Fruit fly (Drosophila melanogaster) whole organism, embryonic: Measurements from ENCODE around the gene CG46440.
A peak's percentile ranks its signal among the peaks of the same experiment; 100 is the strongest.

Source experiments
- Abd-B ChIP-seq: fragments of 200-800 bp; sonication (Bioruptor generic); optimal IDR thresholded peaks from 2 replicates; lab custom pipeline; 2018; ENCODE audit warnings: missing biosample characterization, mild to moderate bottlenecking, missing genetic modification characterization, moderate library complexity
- Adf1 ChIP-seq: fragments of 200-800 bp; sonication (Bioruptor generic); IDR thresholded peaks from 2 replicates; pipeline ENCODE4 v1.3.6; 2022; ENCODE audit warnings: missing biosample characterization, missing genetic modification characterization
- Antp ChIP-seq: fragments of 200-800 bp; sonication (Bioruptor generic); optimal IDR thresholded peaks from 3 replicates; lab custom pipeline; 2016; ENCODE audit warnings: missing biosample characterization, missing genetic modification characterization
- B-H2 ChIP-seq: fragments of 200-800 bp; sonication (Bioruptor generic); optimal IDR thresholded peaks from 2 replicates; lab custom pipeline; 2018; ENCODE audit warnings: missing biosample characterization, mild to moderate bottlenecking, missing genetic modification characterization
- CG12744 ChIP-seq: fragments of 200-800 bp; sonication (Bioruptor generic); optimal IDR thresholded peaks from 2 replicates; lab custom pipeline; 2016; ENCODE audit warnings: missing biosample characterization, missing genetic modification characterization
- CG14710 ChIP-seq: fragments of 200-800 bp; sonication (Bioruptor generic); optimal IDR thresholded peaks from 3 replicates; lab custom pipeline; 2019; ENCODE audit warnings: missing biosample characterization, mild to moderate bottlenecking, missing genetic modification characterization, moderate library complexity
- CG15479 ChIP-seq: fragments of 200-800 bp; sonication (Bioruptor generic); optimal IDR thresholded peaks from 3 replicates; lab custom pipeline; 2019; ENCODE audit warnings: missing biosample characterization, mild to moderate bottlenecking, missing genetic modification characterization, moderate library complexity
- CG15514 ChIP-seq: fragments of 200-800 bp; sonication (Bioruptor generic); optimal IDR thresholded peaks from 3 replicates; lab custom pipeline; 2017; ENCODE audit warnings: missing biosample characterization, missing genetic modification characterization, mild to moderate bottlenecking, moderate library complexity, missing genetic modification reagents
- CG1603 ChIP-seq: fragments of 200-800 bp; sonication (Bioruptor generic); optimal IDR thresholded peaks from 2 replicates; lab custom pipeline; 2019; ENCODE audit warnings: missing biosample characterization, mild to moderate bottlenecking, missing genetic modification characterization, moderate library complexity
- CG2116 ChIP-seq: fragments of 200-800 bp; sonication (Bioruptor generic); optimal IDR thresholded peaks from 3 replicates; lab custom pipeline; 2018; ENCODE audit warnings: missing biosample characterization, mild to moderate bottlenecking, missing genetic modification characterization
- CG2120 ChIP-seq: fragments of 200-800 bp; sonication (Bioruptor generic); optimal IDR thresholded peaks from 3 replicates; lab custom pipeline; 2016; ENCODE audit warnings: missing biosample characterization, missing genetic modification characterization
- CG2202 ChIP-seq: fragments of 200-800 bp; sonication (Bioruptor generic); optimal IDR thresholded peaks from 2 replicates; lab custom pipeline; 2018; ENCODE audit warnings: missing biosample characterization, mild to moderate bottlenecking, missing genetic modification characterization
- CG2712 ChIP-seq: fragments of 200-800 bp; optimal IDR thresholded peaks from 3 replicates; lab custom pipeline; 2019; ENCODE audit warnings: missing biosample characterization, mild to moderate bottlenecking, missing genetic modification characterization, moderate library complexity
- CG31365 ChIP-seq: fragments of 200-800 bp; sonication (Bioruptor generic); optimal IDR thresholded peaks from 2 replicates; lab custom pipeline; 2018; ENCODE audit warnings: missing biosample characterization, mild to moderate bottlenecking, missing genetic modification characterization
- CG3163 ChIP-seq: fragments of 200-800 bp; sonication (Bioruptor generic); optimal IDR thresholded peaks from 3 replicates; lab custom pipeline; 2016; ENCODE audit warnings: missing biosample characterization, missing genetic modification characterization
- CG34422 ChIP-seq: fragments of 200-800 bp; sonication (Bioruptor generic); IDR thresholded peaks from 3 replicates; pipeline ENCODE4 v1.3.6; 2022; ENCODE audit warnings: missing biosample characterization, missing genetic modification characterization
- CG3847 ChIP-seq: fragments of 200-800 bp; sonication (Bioruptor generic); IDR thresholded peaks from 2 replicates; pipeline ENCODE4 v1.3.6; 2022; ENCODE audit warnings: missing biosample characterization, missing genetic modification characterization
- CG3995 ChIP-seq: fragments of 200-800 bp; sonication (Bioruptor generic); optimal IDR thresholded peaks from 3 replicates; lab custom pipeline; 2016; ENCODE audit warnings: missing biosample characterization, missing genetic modification characterization
- CG4854 ChIP-seq: fragments of 200-800 bp; sonication (Bioruptor generic); optimal IDR thresholded peaks from 2 replicates; lab custom pipeline; 2016; ENCODE audit warnings: missing biosample characterization, missing genetic modification characterization, inconsistent platforms
- CG6254 ChIP-seq: fragments of 200-800 bp; sonication (Bioruptor generic); optimal IDR thresholded peaks from 3 replicates; lab custom pipeline; 2017; ENCODE audit warnings: mild to moderate bottlenecking, missing biosample characterization, missing genetic modification reagents, missing genetic modification characterization
- CG6854 ChIP-seq: fragments of 200-800 bp; sonication (Bioruptor generic); optimal IDR thresholded peaks from 3 replicates; lab custom pipeline; 2017; ENCODE audit warnings: missing biosample characterization, mild to moderate bottlenecking, missing genetic modification characterization
- CG7556 ChIP-seq: fragments of 200-800 bp; sonication (Bioruptor generic); optimal IDR thresholded peaks from 2 replicates; lab custom pipeline; 2017; ENCODE audit warnings: missing biosample characterization, mild to moderate bottlenecking, missing genetic modification characterization
- CG8924 ChIP-seq: fragments of 200-800 bp; optimal IDR thresholded peaks from 3 replicates; lab custom pipeline; 2019; ENCODE audit warnings: missing biosample characterization, mild to moderate bottlenecking, missing genetic modification characterization, moderate library complexity
- CG8944 ChIP-seq: fragments of 200-800 bp; sonication (Bioruptor generic); optimal IDR thresholded peaks from 3 replicates; lab custom pipeline; 2016; ENCODE audit warnings: missing biosample characterization, missing genetic modification characterization
- CoRest ChIP-seq: fragments of 200-800 bp; sonication (Bioruptor generic); optimal IDR thresholded peaks from 3 replicates; lab custom pipeline; 2018; ENCODE audit warnings: missing biosample characterization, mild to moderate bottlenecking, missing genetic modification characterization, moderate library complexity
- Drgx ChIP-seq: fragments of 200-800 bp; sonication (Bioruptor generic); IDR thresholded peaks from 2 replicates; pipeline ENCODE4 v1.3.6; 2022; ENCODE audit warnings: missing biosample characterization, missing genetic modification characterization
- E2f2 ChIP-seq: fragments of 200-800 bp; sonication (Bioruptor generic); IDR thresholded peaks from 2 replicates; pipeline ENCODE4 v1.3.6; 2022; ENCODE audit warnings: missing biosample characterization, missing genetic modification characterization
- ERR ChIP-seq: fragments of 200-800 bp; sonication (Bioruptor generic); optimal IDR thresholded peaks from 2 replicates; lab custom pipeline; 2016; ENCODE audit warnings: missing biosample characterization, missing genetic modification characterization
- H2.0 ChIP-seq: fragments of 200-800 bp; sonication (Bioruptor generic); IDR thresholded peaks from 2 replicates; pipeline ENCODE4 v1.3.6; 2022; ENCODE audit warnings: missing biosample characterization, missing genetic modification characterization
- HLH3B ChIP-seq: fragments of 200-800 bp; sonication (Bioruptor generic); IDR thresholded peaks from 2 replicates; pipeline ENCODE4 v1.3.6; 2022; ENCODE audit warnings: missing biosample characterization, missing genetic modification characterization
- Hr51 ChIP-seq, 2 experiments: fragments of 200-800 bp; sonication (Bioruptor generic); optimal IDR thresholded peaks; 2 replicates in 1 of 2; 3 replicates in 1 of 2; lab custom pipeline; 2016 to 2018; ENCODE audit warnings: missing biosample characterization in 2 of 2, missing genetic modification characterization in 2 of 2, mild to moderate bottlenecking in 1 of 2, moderate library complexity in 1 of 2
- Mes4 ChIP-seq: fragments of 200-800 bp; sonication (Bioruptor generic); optimal IDR thresholded peaks from 2 replicates; lab custom pipeline; 2016; ENCODE audit warnings: missing biosample characterization, missing genetic modification characterization
- TFAM ChIP-seq: fragments of 200-800 bp; sonication (Bioruptor generic); optimal IDR thresholded peaks from 2 replicates; lab custom pipeline; 2017; ENCODE audit warnings: missing biosample characterization, missing genetic modification characterization, inconsistent platforms
- YL-1 ChIP-seq: fragments of 200-800 bp; sonication (Bioruptor generic); optimal IDR thresholded peaks from 3 replicates; lab custom pipeline; 2017; ENCODE audit warnings: missing biosample characterization, mild to moderate bottlenecking, missing genetic modification characterization
- btn ChIP-seq: fragments of 200-800 bp; sonication (Bioruptor generic); optimal IDR thresholded peaks from 2 replicates; lab custom pipeline; 2016; ENCODE audit warnings: missing biosample characterization, missing genetic modification characterization
- cato ChIP-seq: fragments of 200-800 bp; sonication (Bioruptor generic); optimal IDR thresholded peaks from 2 replicates; lab custom pipeline; 2016; ENCODE audit warnings: missing biosample characterization, missing genetic modification characterization, borderline replicate concordance
- chif ChIP-seq, 2 experiments: fragments of 200-800 bp; sonication (Bioruptor generic); optimal IDR thresholded peaks; 3 replicates each; lab custom pipeline; 2016; ENCODE audit warnings: missing biosample characterization in 2 of 2, missing genetic modification characterization in 2 of 2
- ci ChIP-seq: fragments of 200-800 bp; sonication (Bioruptor generic); IDR thresholded peaks from 3 replicates; pipeline ENCODE4 v1.3.6; 2022; ENCODE audit warnings: missing biosample characterization, missing genetic modification characterization
- corto ChIP-seq: fragments of 200-800 bp; sonication (Bioruptor generic); optimal IDR thresholded peaks from 2 replicates; lab custom pipeline; 2016; ENCODE audit warnings: missing biosample characterization, mild to moderate bottlenecking, missing genetic modification characterization, moderate library complexity
- da ChIP-seq: fragments of 200-800 bp; sonication (Bioruptor generic); optimal IDR thresholded peaks from 2 replicates; lab custom pipeline; 2016; ENCODE audit warnings: missing biosample characterization, missing genetic modification characterization
- fd96Cb ChIP-seq: fragments of 200-800 bp; sonication (Bioruptor generic); optimal IDR thresholded peaks from 2 replicates; lab custom pipeline; 2018; ENCODE audit warnings: missing biosample characterization, mild to moderate bottlenecking, missing genetic modification characterization, moderate library complexity
- gce ChIP-seq: fragments of 200-800 bp; sonication (Bioruptor generic); IDR thresholded peaks from 3 replicates; pipeline ENCODE4 v1.3.6; 2022; ENCODE audit warnings: missing biosample characterization, missing genetic modification characterization
- lov ChIP-seq, 2 experiments: fragments of 200-800 bp in 1 of 2; fragments of >200 bp in 1 of 2; sonication (Bioruptor generic) in 1 of 2; IDR thresholded peaks in 1 of 2; optimal IDR thresholded peaks in 1 of 2; 2 replicates in 1 of 2; 3 replicates in 1 of 2; pipeline versions ENCODE4 v1.3.6 to Lab custom; 2017 to 2022; ENCODE audit warnings: missing biosample characterization in 1 of 2, missing genetic modification characterization in 1 of 2
- pros ChIP-seq: fragments of 200-800 bp; sonication (Bioruptor generic); optimal IDR thresholded peaks from 3 replicates; lab custom pipeline; 2019; ENCODE audit warnings: missing biosample characterization, mild to moderate bottlenecking, missing genetic modification characterization, moderate library complexity
- rib ChIP-seq: fragments of 200-800 bp; sonication (Bioruptor generic); IDR thresholded peaks from 2 replicates; pipeline ENCODE4 v1.3.6; 2022; ENCODE audit warnings: missing biosample characterization, missing genetic modification characterization
- slbo ChIP-seq: fragments of 200-800 bp; sonication (Bioruptor generic); IDR thresholded peaks from 2 replicates; pipeline ENCODE4 v1.3.6; 2022; ENCODE audit warnings: missing biosample characterization, missing genetic modification characterization
- so ChIP-seq: fragments of 200-800 bp; sonication (Bioruptor generic); IDR thresholded peaks from 3 replicates; pipeline ENCODE4 v1.3.6; 2022; ENCODE audit warnings: missing biosample characterization, missing genetic modification characterization
- zf30C ChIP-seq: fragments of 200-800 bp; sonication (Bioruptor generic); optimal IDR thresholded peaks from 3 replicates; lab custom pipeline; 2018; ENCODE audit warnings: missing biosample characterization, mild to moderate bottlenecking, missing genetic modification characterization

Gene CG46440

DNA sequence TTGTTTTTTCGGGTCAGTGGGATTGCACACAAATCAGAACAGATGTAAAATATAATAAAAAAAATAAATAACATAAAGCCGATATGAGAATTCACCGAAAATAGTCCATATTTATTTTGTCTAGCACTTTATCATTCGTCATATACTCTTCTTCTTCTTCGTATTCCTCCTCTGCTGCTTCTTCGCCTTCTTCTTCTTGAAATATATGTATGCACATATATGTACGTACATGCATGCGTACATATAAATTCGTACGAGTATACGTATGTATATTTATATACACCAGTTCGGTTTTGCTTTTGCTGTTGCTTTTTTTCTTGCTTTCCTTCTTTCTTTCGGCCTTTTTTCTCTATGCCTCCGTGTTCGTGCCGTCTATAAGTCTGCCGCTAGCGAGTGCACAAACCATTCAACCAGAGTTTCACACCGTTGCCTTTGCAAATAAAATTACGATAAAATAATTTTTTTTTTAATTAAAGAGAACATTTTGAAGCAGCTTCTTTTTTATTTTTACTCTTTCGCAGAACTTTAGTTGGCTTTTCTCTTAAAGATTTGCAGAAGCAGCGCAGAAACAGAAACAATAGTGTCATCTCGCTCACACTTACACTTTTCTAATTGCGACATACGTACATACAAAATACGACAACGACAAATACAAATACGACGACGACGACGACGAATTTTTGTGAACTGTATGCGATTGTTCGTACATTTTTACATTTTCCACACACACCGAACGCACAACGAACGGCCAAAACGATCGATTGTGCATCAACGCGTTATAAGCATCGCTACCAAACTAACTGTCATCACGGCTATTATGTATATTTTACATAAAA is 29.0 kb upstream of the CG46440 start (continued):
- TF ChIP-seq ci (GFP tag; lab: Robert Waterston, UW) (peak; percentile 34; the same call in 1 of the 3 replicates), CG1603 (no peak), so (GFP tag; lab: Robert Waterston, UW) (peak; percentile 10; the same call in 1 of the 3 replicates), cato (GFP tag; lab: Kevin White, UChicago) (no peak), CG2116 (GFP tag; lab: Kevin White, UChicago) (peak; percentile 22), da (no peak), CG15479 (peak; percentile 77), Drgx (peak; percentile 94), CG2712 (peak; percentile 30), B-H2 (GFP tag; lab: Kevin White, UChicago) (peak; percentile 32), Antp (GFP tag; lab: Kevin White, UChicago) (no peak), CG14710 (peak; percentile 17), CG34422 (GFP tag; lab: Robert Waterston, UW) (peak; percentile 39; the same call in 1 of the 3 replicates), CoRest (tag; lab: Kevin White, UChicago) (no peak), fd96Cb (tag; lab: Kevin White, UChicago) (no peak), Adf1 (GFP tag; lab: Robert Waterston, UW) (peak; percentile 16; the same call in 1 of the 2 replicates), TFAM (GFP tag; lab: Kevin White, UChicago) (no peak), rib (GFP tag; lab: Robert Waterston, UW) (0 out of 2 replicates have a peak, but pooled peaks have one; percentile 44), CG2120 (GFP tag; lab: Kevin White, UChicago) (no peak), H2.0 (no peak), gce (GFP tag; lab: Robert Waterston, UW) (no peak), CG15514 (GFP tag; lab: Kevin White, UChicago) (no peak), corto (GFP tag; lab: Kevin White, UChicago) (peak; percentile 10), lov (optimal IDR thresholded peaks at IDR 0.05; lab: Kevin White, UChicago) (no peak), lov (GFP tag; IDR thresholded peaks at IDR 0.05; lab: Robert Waterston, UW) (no peak), CG3163 (GFP tag; lab: Kevin White, UChicago) (peak; percentile 98), YL-1 (GFP tag; lab: Kevin White, UChicago) (peak; percentile 84), CG6854 (GFP tag; lab: Kevin White, UChicago) (peak; percentile 7), chif (GFP tag; optimal IDR thresholded peaks at IDR 0.05; lab: Kevin White, UChicago) (no peak), CG6254 (GFP tag; lab: Kevin White, UChicago) (peak; percentile 16), E2f2 (GFP tag; lab: Robert Waterston, UW) (no peak), CG31365 (no peak), btn (no peak), slbo (GFP tag; lab: Robert Waterston, UW) (no peak), HLH3B (GFP tag; lab: Robert Waterston, UW) (no peak), zf30C (GFP tag; lab: Kevin White, UChicago) (peak; percentile 85), CG4854 (GFP tag; lab: Kevin White, UChicago) (no peak), CG8944 (GFP tag; lab: Kevin White, UChicago) (no peak), CG3995 (GFP tag; lab: Kevin White, UChicago) (no peak), Hr51 (GFP tag; optimal IDR thresholded peaks at IDR 0.05; lab: Kevin White, UChicago) (no peak), CG3847 (GFP tag; lab: Robert Waterston, UW) (no peak), CG2202 (tag; lab: Kevin White, UChicago) (no peak), CG8924 (peak; percentile 13), Abd-B (no peak), Mes4 (GFP tag; lab: Kevin White, UChicago) (no peak), CG7556 (no peak), pros (GFP tag; lab: Kevin White, UChicago) (peak; percentile 76), ERR (no peak), CG12744 (GFP tag; lab: Kevin White, UChicago) (no peak)
